Worm (Caenorhabditis elegans) whole organism, L4 larva: ENCODE results near the gene odd-1.

Experiments
- D1046.2 ChIP-seq: fragments of 200-800 bp; sonication (Bioruptor generic); IDR thresholded peaks from 2 replicates; pipeline ENCODE4 v1.3.6; 2022; ENCODE audit warnings: missing genetic modification characterization, missing compliant biosample characterization
- F26F4.8 ChIP-seq: fragments of 200-800 bp; sonication (Bioruptor generic); conservative IDR thresholded peaks from 2 replicates; pipeline ENCODE4 v1.3.6; 2022; ENCODE audit warnings: missing genetic modification characterization, missing compliant biosample characterization
- F49E8.2 ChIP-seq: sonication (generic microtip); optimal IDR thresholded peaks from 2 replicates; lab custom pipeline; 2016; ENCODE audit warnings: missing compliant biosample characterization, mild to moderate bottlenecking, missing genetic modification characterization, borderline replicate concordance
- Y5F2A.4 ChIP-seq: fragments of 200-800 bp; sonication (Bioruptor generic); optimal IDR thresholded peaks from 2 replicates; lab custom pipeline; 2018; ENCODE audit warnings: mild to moderate bottlenecking, missing genetic modification characterization, missing compliant biosample characterization
- aha-1 ChIP-seq: fragments of 150-350 bp; peaks from one replicate; lab custom pipeline; 2014; ENCODE audit warnings: missing biosample characterization, missing genetic modification characterization
- attf-4 ChIP-seq: sonication (generic microtip); optimal IDR thresholded peaks from 3 replicates; lab custom pipeline; 2017; ENCODE audit warnings: missing biosample characterization, missing genetic modification characterization
- ceh-20 ChIP-seq: fragments of 200-800 bp; sonication (Bioruptor generic); IDR thresholded peaks from 2 replicates; pipeline ENCODE4 v1.3.6; 2022; ENCODE audit warnings: missing genetic modification reagents, missing genetic modification characterization, missing compliant biosample characterization
- ceh-28 ChIP-seq: fragments of 150-350 bp; optimal IDR thresholded peaks from 2 replicates; lab custom pipeline; 2014; ENCODE audit warnings: missing biosample characterization, missing genetic modification reagents, missing genetic modification characterization
- ceh-32 ChIP-seq: sonication (generic microtip); optimal IDR thresholded peaks from 2 replicates; lab custom pipeline; 2016; ENCODE audit warnings: mild to moderate bottlenecking, missing genetic modification characterization, missing compliant biosample characterization; ENCODE audit not compliant: poor library complexity
- ceh-62 ChIP-seq: sonication (generic microtip); optimal IDR thresholded peaks from 2 replicates; lab custom pipeline; 2017; ENCODE audit warnings: missing biosample characterization, missing genetic modification characterization
- ctbp-1 ChIP-seq: fragments of 200-800 bp; sonication (Bioruptor generic); IDR thresholded peaks from 2 replicates; pipeline ENCODE4 v1.3.6; 2022; ENCODE audit warnings: missing genetic modification reagents, missing genetic modification characterization, missing compliant biosample characterization
- daf-12 ChIP-seq: fragments of 150-350 bp; optimal IDR thresholded peaks from 2 replicates; lab custom pipeline; 2014; ENCODE audit warnings: missing biosample characterization, missing genetic modification reagents, missing genetic modification characterization
- daf-8 ChIP-seq: fragments of 200-800 bp; sonication (Bioruptor generic); IDR thresholded peaks from 2 replicates; pipeline ENCODE4 v1.3.6; 2022; ENCODE audit warnings: missing genetic modification characterization, missing compliant biosample characterization
- dmd-6 ChIP-seq: fragments of 200-800 bp; sonication (Bioruptor generic); IDR thresholded peaks from 2 replicates; pipeline ENCODE4 v1.3.6; 2022; ENCODE audit warnings: missing genetic modification reagents, missing genetic modification characterization, missing compliant biosample characterization
- dmd-9 ChIP-seq: fragments of 200-800 bp; sonication (Bioruptor generic); IDR thresholded peaks from 2 replicates; pipeline ENCODE4 v1.3.6; 2022; ENCODE audit warnings: missing genetic modification reagents, missing genetic modification characterization, missing compliant biosample characterization
- duxl-1 ChIP-seq: sonication (generic microtip); optimal IDR thresholded peaks from 2 replicates; lab custom pipeline; 2016; ENCODE audit warnings: mild to moderate bottlenecking, missing genetic modification characterization, moderate library complexity, missing compliant biosample characterization; ENCODE audit not compliant: poor library complexity
- dve-1 ChIP-seq: sonication (generic microtip); optimal IDR thresholded peaks from 2 replicates; lab custom pipeline; 2017; ENCODE audit warnings: antibody characterized with exemption, mild to moderate bottlenecking, missing genetic modification characterization, missing compliant biosample characterization; ENCODE audit not compliant: insufficient read depth
- egl-27 ChIP-seq: sonication (generic microtip); optimal IDR thresholded peaks from 3 replicates; lab custom pipeline; 2017; ENCODE audit warnings: missing biosample characterization, missing genetic modification reagents, missing genetic modification characterization
- egl-43 ChIP-seq: fragments of 200-800 bp; sonication (Bioruptor generic); IDR thresholded peaks from 2 replicates; pipeline ENCODE4 v1.3.6; 2022; ENCODE audit warnings: missing genetic modification reagents, missing genetic modification characterization, missing compliant biosample characterization
- gei-8 ChIP-seq: fragments of 200-800 bp; sonication (Bioruptor generic); optimal IDR thresholded peaks from 2 replicates; lab custom pipeline; 2018; ENCODE audit warnings: mild to moderate bottlenecking, missing genetic modification characterization, missing compliant biosample characterization
- hlh-11 ChIP-seq: fragments of 200-800 bp; sonication (Bioruptor generic); optimal IDR thresholded peaks from 2 replicates; lab custom pipeline; 2018; ENCODE audit warnings: mild to moderate bottlenecking, missing genetic modification characterization, missing compliant biosample characterization
- hmg-1.1 ChIP-seq: fragments of 200-800 bp; sonication (Bioruptor generic); IDR thresholded peaks from 2 replicates; pipeline ENCODE4 v1.3.6; 2022; ENCODE audit warnings: missing genetic modification reagents, missing genetic modification characterization, missing compliant biosample characterization
- lin-1 ChIP-seq: fragments of 200-800 bp; sonication (Bioruptor generic); IDR thresholded peaks from 2 replicates; pipeline ENCODE4 v1.3.6; 2022; ENCODE audit warnings: missing genetic modification reagents, missing genetic modification characterization, missing compliant biosample characterization
- lin-15B ChIP-seq: fragments of 150-350 bp; sonication (generic microtip); optimal IDR thresholded peaks from 3 replicates; lab custom pipeline; 2014; ENCODE audit warnings: missing biosample characterization, missing genetic modification characterization
- lin-29 ChIP-seq: fragments of 200-800 bp; sonication (Bioruptor generic); IDR thresholded peaks from 2 replicates; pipeline ENCODE4 v1.3.6; 2022; ENCODE audit warnings: missing genetic modification reagents, missing genetic modification characterization, missing compliant biosample characterization
- lin-38 ChIP-seq: fragments of 200-800 bp; sonication (Bioruptor generic); IDR thresholded peaks from 2 replicates; pipeline ENCODE4 v1.3.6; 2022; ENCODE audit warnings: missing genetic modification reagents, missing genetic modification characterization, missing compliant biosample characterization
- lin-39 ChIP-seq: fragments of 150-350 bp; optimal IDR thresholded peaks from 2 replicates; lab custom pipeline; 2014; ENCODE audit warnings: missing biosample characterization, missing genetic modification reagents, missing genetic modification characterization
- lir-3 ChIP-seq: sonication (generic microtip); optimal IDR thresholded peaks from 2 replicates; lab custom pipeline; 2016; ENCODE audit warnings: mild to moderate bottlenecking, missing genetic modification characterization, missing compliant biosample characterization
- lsy-2 ChIP-seq, 2 experiments: fragments of 150-350 bp in 1 of 2; sonication (generic microtip) in 1 of 2; optimal IDR thresholded peaks; 2 replicates each; lab custom pipeline; 2014 to 2017; ENCODE audit warnings: missing biosample characterization in 2 of 2, missing genetic modification characterization in 2 of 2
- madf-5 ChIP-seq, 2 experiments: fragments of 200-800 bp; sonication (Bioruptor generic); IDR thresholded peaks; 2 replicates each; pipeline ENCODE4 v1.3.6; 2022; ENCODE audit warnings: missing compliant biosample characterization in 2 of 2, missing genetic modification characterization in 2 of 2
- madf-9 ChIP-seq: fragments of 200-800 bp; sonication (Bioruptor generic); conservative IDR thresholded peaks from 2 replicates; pipeline ENCODE4 v1.3.6; 2022; ENCODE audit warnings: missing genetic modification reagents, missing genetic modification characterization, missing compliant biosample characterization
- mdl-1 ChIP-seq, 2 experiments: fragments of 150-350 bp in 1 of 2; sonication (generic microtip) in 1 of 2; optimal IDR thresholded peaks; 2 replicates each; lab custom pipeline; 2014 to 2017; ENCODE audit warnings: missing biosample characterization in 2 of 2, missing genetic modification characterization in 2 of 2
- mes-2 ChIP-seq: sonication (generic microtip); optimal IDR thresholded peaks from 2 replicates; lab custom pipeline; 2016; ENCODE audit warnings: missing genotype, mild to moderate bottlenecking, missing genetic modification characterization, missing compliant biosample characterization; ENCODE audit not compliant: poor library complexity, severe bottlenecking
- nhr-111 ChIP-seq: fragments of 200-800 bp; sonication (Bioruptor generic); optimal IDR thresholded peaks from 2 replicates; lab custom pipeline; 2018; ENCODE audit warnings: mild to moderate bottlenecking, missing genetic modification characterization, missing compliant biosample characterization
- nhr-25 ChIP-seq: sonication (generic microtip); optimal IDR thresholded peaks from 2 replicates; lab custom pipeline; 2017; ENCODE audit warnings: missing genetic modification characterization, mild to moderate bottlenecking, missing compliant biosample characterization, antibody characterized with exemption, moderate library complexity, borderline replicate concordance; ENCODE audit not compliant: insufficient read depth
- nhr-42 ChIP-seq: fragments of 200-800 bp; sonication (Bioruptor generic); IDR thresholded peaks from 2 replicates; pipeline ENCODE4 v1.3.6; 2022; ENCODE audit warnings: missing genetic modification characterization, missing compliant biosample characterization
- nhr-6 ChIP-seq: fragments of 150-350 bp; optimal IDR thresholded peaks from 2 replicates; lab custom pipeline; 2014; ENCODE audit warnings: missing biosample characterization, missing genetic modification characterization
- php-3 ChIP-seq: fragments of 200-800 bp; sonication (Bioruptor generic); IDR thresholded peaks from 2 replicates; pipeline ENCODE4 v1.3.6; 2022; ENCODE audit warnings: missing genetic modification reagents, missing genetic modification characterization, missing compliant biosample characterization
- sdz-12 ChIP-seq: fragments of 200-800 bp; sonication (Bioruptor generic); optimal IDR thresholded peaks from 2 replicates; lab custom pipeline; 2018; ENCODE audit warnings: mild to moderate bottlenecking, missing genetic modification characterization, missing compliant biosample characterization
- snpc-1.2 ChIP-seq: fragments of 200-800 bp; sonication (Bioruptor generic); IDR thresholded peaks from 2 replicates; pipeline ENCODE4 v1.3.6; 2022; ENCODE audit warnings: missing genetic modification reagents, missing genetic modification characterization, missing compliant biosample characterization
- spr-1 ChIP-seq: sonication (generic microtip); optimal IDR thresholded peaks from 2 replicates; lab custom pipeline; 2016; ENCODE audit warnings: mild to moderate bottlenecking, missing genetic modification characterization, missing compliant biosample characterization
- spr-3 ChIP-seq: fragments of 200-800 bp; sonication (Bioruptor generic); optimal IDR thresholded peaks from 2 replicates; lab custom pipeline; 2018; ENCODE audit warnings: mild to moderate bottlenecking, missing genetic modification characterization, missing compliant biosample characterization
- unc-130 ChIP-seq: sonication (generic microtip); optimal IDR thresholded peaks from 2 replicates; lab custom pipeline; 2016; ENCODE audit warnings: missing genetic modification reagents, missing genetic modification characterization, missing compliant biosample characterization
- unc-62 ChIP-seq, 3 experiments: fragments of 150-350 bp in 1 of 3; sonication (generic microtip); optimal IDR thresholded peaks in 2 of 3; peaks in 1 of 3; 1 replicate in 1 of 3; 2 replicates in 2 of 3; lab custom pipeline; 2014 to 2017; ENCODE audit warnings: missing biosample characterization in 3 of 3, missing genetic modification characterization in 3 of 3, missing genetic modification reagents in 3 of 3, missing genotype in 1 of 3
- zfp-2 ChIP-seq: sonication (generic microtip); optimal IDR thresholded peaks from 2 replicates; lab custom pipeline; 2016; ENCODE audit warnings: mild to moderate bottlenecking, missing genetic modification characterization, missing compliant biosample characterization
- zfp-3 ChIP-seq: fragments of 200-800 bp; sonication (Bioruptor generic); conservative IDR thresholded peaks from 2 replicates; pipeline ENCODE4 v1.3.6; 2022; ENCODE audit warnings: missing genetic modification reagents, missing genetic modification characterization, missing compliant biosample characterization
- zip-11 ChIP-seq: fragments of 200-800 bp; sonication (Bioruptor generic); IDR thresholded peaks from 2 replicates; pipeline ENCODE4 v1.3.6; 2022; ENCODE audit warnings: missing genetic modification characterization, missing compliant biosample characterization
- zip-2 ChIP-seq: fragments of 150-350 bp; optimal IDR thresholded peaks from 2 replicates; lab custom pipeline; 2014; ENCODE audit warnings: missing biosample characterization, missing genetic modification characterization
- ztf-7 ChIP-seq: fragments of 150-350 bp; optimal IDR thresholded peaks from 2 replicates; lab custom pipeline; 2014; ENCODE audit warnings: missing biosample characterization, missing genetic modification characterization

odd-1 gene

ce11 chrIII:7101814-7102477 is 6.2 kb upstream of the odd-1 start:
- no peak for TF ChIP-seq lin-39 (tag; lab: Kevin White, UChicago)
- no peak for TF ChIP-seq mes-2 (tag; lab: Kevin White, UChicago)
- no peak for TF ChIP-seq snpc-1.2 (GFP tag; lab: Robert Waterston, UW)
- no peak for TF ChIP-seq dmd-9 (GFP tag; lab: Robert Waterston, UW)
- TF ChIP-seq nhr-25 (tag; lab: Kevin White, UChicago), result no peak
- no peak; the same call in 1 of the 2 replicates for TF ChIP-seq lin-38 (GFP tag; lab: Robert Waterston, UW)
- TF ChIP-seq egl-43, result no peak
- no peak for TF ChIP-seq ceh-20 (GFP tag; lab: Robert Waterston, UW)
- no peak for TF ChIP-seq nhr-6
- no peak for TF ChIP-seq unc-62 (GFP tag; optimal IDR thresholded peaks at IDR 0.05 in 1 of 2; lab: Kevin White, UChicago)
- TF ChIP-seq unc-62 (tag; optimal IDR thresholded peaks at IDR 0.05; lab: Kevin White, UChicago), result no peak
- 0 out of 2 replicates have a peak, but pooled peaks have one; percentile 13 for TF ChIP-seq D1046.2 (GFP tag; lab: Robert Waterston, UW)
- TF ChIP-seq ceh-32 (tag; lab: Kevin White, UChicago), result no peak
- no peak for TF ChIP-seq daf-8 (GFP tag; lab: Robert Waterston, UW)
- no peak for TF ChIP-seq zip-11 (GFP tag; lab: Robert Waterston, UW)
- TF ChIP-seq ceh-28 (tag; lab: Kevin White, UChicago), result no peak
- no peak for TF ChIP-seq madf-9 (GFP tag; lab: Robert Waterston, UW)
- no peak for TF ChIP-seq php-3 (GFP tag; lab: Robert Waterston, UW)
- TF ChIP-seq aha-1 (tag; lab: Kevin White, UChicago), result no peak
- TF ChIP-seq mdl-1 (tag; optimal IDR thresholded peaks at IDR 0.05; lab: Kevin White, UChicago), result no peak
- TF ChIP-seq duxl-1 (tag; lab: Kevin White, UChicago), result no peak
- TF ChIP-seq hlh-11 (tag; lab: Kevin White, UChicago), result no peak
- no peak for TF ChIP-seq nhr-42 (GFP tag; lab: Robert Waterston, UW)
- 0 out of 2 replicates have a peak, but pooled peaks have one; percentile 31 for TF ChIP-seq lin-1
- peak in 1 of 2 experiments; percentile 35; a peak in 1 of 4 replicates for TF ChIP-seq madf-5 (GFP tag; IDR thresholded peaks at IDR 0.05; lab: Robert Waterston, UW)
- no peak for TF ChIP-seq daf-12
- TF ChIP-seq F26F4.8, result no peak
- no peak for TF ChIP-seq zfp-2 (tag; lab: Kevin White, UChicago)
- TF ChIP-seq hmg-1.1 (GFP tag; lab: Robert Waterston, UW), result no peak
- TF ChIP-seq lir-3, result no peak
- no peak for TF ChIP-seq spr-3 (GFP tag; lab: Kevin White, UChicago)
- no peak for TF ChIP-seq dmd-6
- TF ChIP-seq sdz-12, result no peak
- TF ChIP-seq spr-1, result no peak
- no peak for TF ChIP-seq gei-8 (GFP tag; lab: Kevin White, UChicago)
- peak; percentile 79 for TF ChIP-seq unc-130
- no peak for TF ChIP-seq ceh-62
- no peak for TF ChIP-seq lin-15B (tag; lab: Kevin White, UChicago)
- TF ChIP-seq lsy-2 (tag; optimal IDR thresholded peaks at IDR 0.05; lab: Kevin White, UChicago), result no peak
- TF ChIP-seq zip-2 (tag; lab: Kevin White, UChicago), result no peak
- no peak for TF ChIP-seq dve-1 (tag; lab: Kevin White, UChicago)
- TF ChIP-seq ztf-7, result no peak
- no peak for TF ChIP-seq nhr-111 (GFP tag; lab: Kevin White, UChicago)
- TF ChIP-seq zfp-3 (GFP tag; lab: Robert Waterston, UW), result no peak
- TF ChIP-seq attf-4 (tag; lab: Kevin White, UChicago), result no peak
- no peak for TF ChIP-seq ctbp-1 (GFP tag; lab: Robert Waterston, UW)
- TF ChIP-seq F49E8.2 (tag; lab: Kevin White, UChicago), result peak; percentile 25
- no peak for TF ChIP-seq lin-29 (GFP tag; lab: Robert Waterston, UW)
- no peak for TF ChIP-seq Y5F2A.4 (GFP tag; lab: Kevin White, UChicago)
- no peak for TF ChIP-seq egl-27
